Fruit fly (Drosophila melanogaster) whole organism, embryonic: Measurements from ENCODE around the gene Prp16.

Experiments
- Ada2b ChIP-seq: fragments of 200-800 bp; sonication (Bioruptor generic); IDR thresholded peaks from 2 replicates; pipeline ENCODE4 v1.3.6; 2022; ENCODE audit warnings: missing biosample characterization, missing genetic modification characterization
- B-H1 ChIP-seq: fragments of 200-800 bp; sonication (Bioruptor generic); IDR thresholded peaks from 3 replicates; pipeline ENCODE4 v1.3.6; 2022; ENCODE audit warnings: missing biosample characterization, missing genetic modification characterization
- CG1024 ChIP-seq: fragments of 200-800 bp; sonication (Bioruptor generic); IDR thresholded peaks from 2 replicates; pipeline ENCODE4 v1.3.6; 2022; ENCODE audit warnings: missing biosample characterization, missing genetic modification characterization
- CG10654 ChIP-seq: fragments of 200-800 bp; sonication (Bioruptor generic); optimal IDR thresholded peaks from 2 replicates; lab custom pipeline; 2016; ENCODE audit warnings: missing biosample characterization, missing genetic modification characterization
- CG10959 ChIP-seq: fragments of 200-800 bp; sonication (Bioruptor generic); IDR thresholded peaks from 2 replicates; pipeline ENCODE4 v1.3.6; 2022; ENCODE audit warnings: missing biosample characterization, missing genetic modification characterization
- CG12236 ChIP-seq: fragments of 200-800 bp; sonication (Bioruptor generic); optimal IDR thresholded peaks from 2 replicates; lab custom pipeline; 2016; ENCODE audit warnings: missing biosample characterization, missing genetic modification characterization
- CG12769 ChIP-seq: fragments of 200-800 bp; sonication (Bioruptor generic); optimal IDR thresholded peaks from 2 replicates; lab custom pipeline; 2019; ENCODE audit warnings: missing biosample characterization, mild to moderate bottlenecking, missing genetic modification characterization, moderate library complexity
- CG14441 ChIP-seq: fragments of 200-800 bp; sonication (Bioruptor generic); IDR thresholded peaks from 2 replicates; pipeline ENCODE4 v1.3.6; 2022; ENCODE audit warnings: missing biosample characterization, missing genetic modification characterization
- CG14965 ChIP-seq: fragments of 200-800 bp; sonication (Bioruptor generic); optimal IDR thresholded peaks from 2 replicates; lab custom pipeline; 2016; ENCODE audit warnings: missing biosample characterization, missing genetic modification characterization, borderline replicate concordance
- CG15073 ChIP-seq: fragments of 200-800 bp; sonication (Bioruptor generic); optimal IDR thresholded peaks from 2 replicates; lab custom pipeline; 2016; ENCODE audit warnings: missing biosample characterization, missing genetic modification characterization
- CG15479 ChIP-seq: fragments of 200-800 bp; sonication (Bioruptor generic); optimal IDR thresholded peaks from 3 replicates; lab custom pipeline; 2019; ENCODE audit warnings: missing biosample characterization, mild to moderate bottlenecking, missing genetic modification characterization, moderate library complexity
- CG15601 ChIP-seq: fragments of 200-800 bp; sonication (Bioruptor generic); optimal IDR thresholded peaks from 3 replicates; lab custom pipeline; 2019; ENCODE audit warnings: missing biosample characterization, mild to moderate bottlenecking, missing genetic modification characterization, moderate library complexity
- CG16813 ChIP-seq: fragments of 200-800 bp; sonication (Bioruptor generic); IDR thresholded peaks from 3 replicates; pipeline ENCODE4 v1.3.6; 2022; ENCODE audit warnings: missing biosample characterization, missing genetic modification characterization; ENCODE audit not compliant: partially characterized antibody
- CG17361 ChIP-seq: fragments of 200-800 bp; sonication (Bioruptor generic); IDR thresholded peaks from 3 replicates; pipeline ENCODE4 v1.3.6; 2022; ENCODE audit warnings: missing biosample characterization, missing genetic modification characterization
- CG17912 ChIP-seq: fragments of 200-800 bp; sonication (Bioruptor generic); optimal IDR thresholded peaks from 2 replicates; lab custom pipeline; 2018; ENCODE audit warnings: missing biosample characterization, mild to moderate bottlenecking, missing genetic modification characterization
- CG31441 ChIP-seq: fragments of 200-800 bp; sonication (Bioruptor generic); IDR thresholded peaks from 2 replicates; pipeline ENCODE4 v1.3.6; 2022; ENCODE audit warnings: missing biosample characterization, missing genetic modification characterization
- CG3847 ChIP-seq: fragments of 200-800 bp; sonication (Bioruptor generic); IDR thresholded peaks from 2 replicates; pipeline ENCODE4 v1.3.6; 2022; ENCODE audit warnings: missing biosample characterization, missing genetic modification characterization
- CG4404 ChIP-seq: fragments of 200-800 bp; sonication (Bioruptor generic); IDR thresholded peaks from 2 replicates; pipeline ENCODE4 v1.3.6; 2022; ENCODE audit warnings: missing biosample characterization, missing genetic modification characterization
- CG5245 ChIP-seq: fragments of 200-800 bp; sonication (Bioruptor generic); optimal IDR thresholded peaks from 3 replicates; lab custom pipeline; 2016; ENCODE audit warnings: missing biosample characterization, missing genetic modification characterization
- CG8478 ChIP-seq: fragments of >200 bp; optimal IDR thresholded peaks from 2 replicates; lab custom pipeline; 2018
- CG8765 ChIP-seq: fragments of 200-800 bp; sonication (Bioruptor generic); IDR thresholded peaks from 2 replicates; pipeline ENCODE4 v1.3.6; 2022; ENCODE audit warnings: missing biosample characterization, missing genetic modification characterization
- CG9876 ChIP-seq: fragments of 200-800 bp; sonication (Bioruptor generic); optimal IDR thresholded peaks from 2 replicates; lab custom pipeline; 2016; ENCODE audit warnings: missing biosample characterization, missing genetic modification characterization
- CTCF ChIP-seq: fragments of 200-800 bp; sonication (Bioruptor generic); optimal IDR thresholded peaks from 2 replicates; lab custom pipeline; 2017; ENCODE audit warnings: missing biosample characterization, mild to moderate bottlenecking, missing genetic modification characterization, moderate library complexity
- Chrac-16 ChIP-seq: fragments of 200-800 bp; sonication (Bioruptor generic); optimal IDR thresholded peaks from 3 replicates; lab custom pipeline; 2016; ENCODE audit warnings: missing biosample characterization, missing genetic modification characterization
- CoRest ChIP-seq: fragments of 200-800 bp; sonication (Bioruptor generic); optimal IDR thresholded peaks from 3 replicates; lab custom pipeline; 2018; ENCODE audit warnings: missing biosample characterization, mild to moderate bottlenecking, missing genetic modification characterization, moderate library complexity
- D19A ChIP-seq: fragments of 200-800 bp; optimal IDR thresholded peaks from 3 replicates; lab custom pipeline; 2019; ENCODE audit warnings: missing biosample characterization, mild to moderate bottlenecking, missing genetic modification characterization, moderate library complexity
- Dip3 ChIP-seq: fragments of 200-800 bp; sonication (Bioruptor generic); optimal IDR thresholded peaks from 3 replicates; lab custom pipeline; 2016; ENCODE audit warnings: missing biosample characterization, missing genetic modification characterization
- Doc3 ChIP-seq: fragments of 200-800 bp; sonication (Bioruptor generic); IDR thresholded peaks from 3 replicates; pipeline ENCODE4 v1.3.6; 2022; ENCODE audit warnings: missing biosample characterization, missing genetic modification characterization; ENCODE audit not compliant: partially characterized antibody
- Hand ChIP-seq: fragments of 200-800 bp; sonication (Bioruptor generic); optimal IDR thresholded peaks from 2 replicates; lab custom pipeline; 2017; ENCODE audit warnings: mild to moderate bottlenecking, missing biosample characterization, missing genetic modification reagents, missing genetic modification characterization
- HmgZ ChIP-seq: fragments of 200-800 bp; sonication (Bioruptor generic); optimal IDR thresholded peaks from 2 replicates; lab custom pipeline; 2018; ENCODE audit warnings: missing biosample characterization, mild to moderate bottlenecking, missing genetic modification characterization
- Hmx ChIP-seq: fragments of 200-800 bp; sonication (Bioruptor generic); optimal IDR thresholded peaks from 2 replicates; lab custom pipeline; 2016; ENCODE audit warnings: missing biosample characterization, missing genetic modification characterization
- PHDP ChIP-seq: fragments of 200-800 bp; sonication (Bioruptor generic); optimal IDR thresholded peaks from 3 replicates; lab custom pipeline; 2018; ENCODE audit warnings: missing biosample characterization, mild to moderate bottlenecking, missing genetic modification characterization, moderate library complexity
- Scr ChIP-seq: fragments of 200-800 bp; sonication (Bioruptor generic); IDR thresholded peaks from 2 replicates; pipeline ENCODE4 v1.3.6; 2022; ENCODE audit warnings: missing biosample characterization, missing genetic modification characterization; ENCODE audit not compliant: partially characterized antibody
- Side ChIP-seq: fragments of 200-800 bp; sonication (Bioruptor generic); optimal IDR thresholded peaks from 2 replicates; lab custom pipeline; 2016; ENCODE audit warnings: missing biosample characterization, missing genetic modification characterization
- Sox100B ChIP-seq: fragments of 200-800 bp; sonication (Bioruptor generic); optimal IDR thresholded peaks from 3 replicates; lab custom pipeline; 2018; ENCODE audit warnings: missing biosample characterization, mild to moderate bottlenecking, missing genetic modification characterization
- Taf1 ChIP-seq: fragments of 200-800 bp; sonication (Bioruptor generic); IDR thresholded peaks from 2 replicates; pipeline ENCODE4 v1.3.6; 2022; ENCODE audit warnings: missing biosample characterization, missing genetic modification characterization
- bcd ChIP-seq: fragments of 200-800 bp; sonication (Bioruptor generic); optimal IDR thresholded peaks from 2 replicates; lab custom pipeline; 2017; ENCODE audit warnings: missing biosample characterization, mild to moderate bottlenecking, missing genetic modification characterization
- ci ChIP-seq: fragments of 200-800 bp; sonication (Bioruptor generic); IDR thresholded peaks from 3 replicates; pipeline ENCODE4 v1.3.6; 2022; ENCODE audit warnings: missing biosample characterization, missing genetic modification characterization
- ems ChIP-seq: fragments of 200-800 bp; sonication (Bioruptor generic); optimal IDR thresholded peaks from 3 replicates; lab custom pipeline; 2016; ENCODE audit warnings: missing biosample characterization, missing genetic modification characterization
- exex ChIP-seq: fragments of 200-800 bp; sonication (Bioruptor generic); optimal IDR thresholded peaks from 4 replicates; lab custom pipeline; 2018; ENCODE audit warnings: missing biosample characterization, mild to moderate bottlenecking, missing genetic modification characterization, moderate library complexity
- fd96Cb ChIP-seq: fragments of 200-800 bp; sonication (Bioruptor generic); optimal IDR thresholded peaks from 2 replicates; lab custom pipeline; 2018; ENCODE audit warnings: missing biosample characterization, mild to moderate bottlenecking, missing genetic modification characterization, moderate library complexity
- hb ChIP-seq: fragments of 200-800 bp; sonication (Bioruptor generic); IDR thresholded peaks from 3 replicates; pipeline ENCODE4 v1.3.6; 2022; ENCODE audit warnings: missing biosample characterization, missing genetic modification characterization; ENCODE audit not compliant: partially characterized antibody
- lab ChIP-seq: fragments of 200-800 bp; sonication (Bioruptor generic); optimal IDR thresholded peaks from 3 replicates; lab custom pipeline; 2017; ENCODE audit warnings: missing biosample characterization, missing genetic modification characterization, mild to moderate bottlenecking, moderate library complexity, missing genetic modification reagents
- nerfin-1 ChIP-seq: fragments of 200-800 bp; sonication (Bioruptor generic); optimal IDR thresholded peaks from 3 replicates; lab custom pipeline; 2019; ENCODE audit warnings: missing biosample characterization, mild to moderate bottlenecking, missing genetic modification characterization, moderate library complexity
- peb ChIP-seq: fragments of 200-800 bp; sonication (Bioruptor generic); IDR thresholded peaks from 2 replicates; pipeline ENCODE4 v1.3.6; 2022; ENCODE audit warnings: missing biosample characterization, missing genetic modification characterization
- sc ChIP-seq, 3 experiments: fragments of >200 bp in 2 of 3; fragments of 200-800 bp in 1 of 3; sonication (Bioruptor generic) in 1 of 3; optimal IDR thresholded peaks; 2 replicates in 2 of 3; 3 replicates in 1 of 3; lab custom pipeline; 2017; ENCODE audit warnings: mild to moderate bottlenecking in 1 of 3, missing biosample characterization in 1 of 3, missing genetic modification characterization in 1 of 3, missing genetic modification reagents in 1 of 3
- sens ChIP-seq: fragments of 200-800 bp; sonication (Bioruptor generic); peaks from one replicate; lab custom pipeline; 2016; ENCODE audit warnings: missing biosample characterization, missing genetic modification characterization
- slbo ChIP-seq: fragments of 200-800 bp; sonication (Bioruptor generic); IDR thresholded peaks from 2 replicates; pipeline ENCODE4 v1.3.6; 2022; ENCODE audit warnings: missing biosample characterization, missing genetic modification characterization
- vnd ChIP-seq: fragments of 200-800 bp; sonication (Bioruptor generic); IDR thresholded peaks from 3 replicates; pipeline ENCODE4 v1.3.6; 2022; ENCODE audit warnings: missing biosample characterization, missing genetic modification characterization; ENCODE audit not compliant: partially characterized antibody
- wek ChIP-seq: fragments of 200-800 bp; sonication (Bioruptor generic); optimal IDR thresholded peaks from 3 replicates; lab custom pipeline; 2018; ENCODE audit warnings: missing biosample characterization, mild to moderate bottlenecking, missing genetic modification characterization, moderate library complexity

Prp16 gene

dm6 chrX:14247035-14247786 lies 46.0 kb downstream of the Prp16 start, which contains the start of gene mud (continued):
- TF ChIP-seq hb = peak; percentile 77
- TF ChIP-seq CG16813 = peak; percentile 79
- peak; percentile 10 for TF ChIP-seq HmgZ (tag; lab: Kevin White, UChicago)
- TF ChIP-seq CG31441 (GFP tag; lab: Robert Waterston, UW) = no peak
- TF ChIP-seq sens (GFP tag; lab: Kevin White, UChicago) = peak; percentile 57
- TF ChIP-seq Scr (GFP tag; lab: Robert Waterston, UW) = peak; percentile 71
- 0 out of 2 replicates have a peak, but pooled peaks have one; percentile 21 for TF ChIP-seq peb (GFP tag; lab: Robert Waterston, UW)
- no peak for TF ChIP-seq ems (GFP tag; lab: Kevin White, UChicago)
- TF ChIP-seq sc (optimal IDR thresholded peaks at IDR 0.05; lab: Kevin White, UChicago) = no peak
- TF ChIP-seq sc (GFP tag; optimal IDR thresholded peaks at IDR 0.05; lab: Kevin White, UChicago) = peak; percentile 5
- peak; percentile 12 for TF ChIP-seq CG15601 (tag; lab: Kevin White, UChicago)
- peak; percentile 46; the same call in 1 of the 2 replicates for TF ChIP-seq CG1024 (GFP tag; lab: Robert Waterston, UW)
- TF ChIP-seq CG4404 = peak; percentile 31; the same call in 1 of the 2 replicates
- no peak for TF ChIP-seq CG8765
- TF ChIP-seq fd96Cb (tag; lab: Kevin White, UChicago) = no peak
- TF ChIP-seq CG12769 (tag; lab: Kevin White, UChicago) = no peak
- TF ChIP-seq ci = no peak
- no peak for TF ChIP-seq nerfin-1
- TF ChIP-seq CG17912 (GFP tag; lab: Kevin White, UChicago) = no peak
- TF ChIP-seq B-H1 = peak; percentile 27; the same call in 2 of the 3 replicates
- no peak for TF ChIP-seq Ada2b (GFP tag; lab: Robert Waterston, UW)
- peak; percentile 54 for TF ChIP-seq CoRest (tag; lab: Kevin White, UChicago)
- no peak for TF ChIP-seq CG5245
- TF ChIP-seq wek (GFP tag; lab: Kevin White, UChicago) = peak; percentile 54
- no peak; the same call in 2 of the 3 replicates for TF ChIP-seq CG17361 (GFP tag; lab: Robert Waterston, UW)
- no peak for TF ChIP-seq Dip3 (GFP tag; lab: Kevin White, UChicago)
- TF ChIP-seq CTCF = peak; percentile 91
- TF ChIP-seq CG9876 = no peak
- no peak for TF ChIP-seq Hmx (GFP tag; lab: Kevin White, UChicago)
- no peak for TF ChIP-seq CG3847 (GFP tag; lab: Robert Waterston, UW)
- TF ChIP-seq D19A = no peak
- TF ChIP-seq Taf1 (GFP tag; lab: Robert Waterston, UW) = no peak
- no peak for TF ChIP-seq Side (GFP tag; lab: Kevin White, UChicago)
- no peak for TF ChIP-seq Sox100B (GFP tag; lab: Kevin White, UChicago)
- TF ChIP-seq Chrac-16 (GFP tag; lab: Kevin White, UChicago) = no peak
- TF ChIP-seq CG14965 = no peak
- no peak for TF ChIP-seq CG10959 (GFP tag; lab: Robert Waterston, UW)
- TF ChIP-seq Doc3 (GFP tag; lab: Robert Waterston, UW) = peak; percentile 45; the same call in 1 of the 3 replicates
- no peak for TF ChIP-seq CG15073 (GFP tag; lab: Kevin White, UChicago)
- peak; percentile 4 for TF ChIP-seq lab (GFP tag; lab: Kevin White, UChicago)
- no peak for TF ChIP-seq CG10654 (GFP tag; lab: Kevin White, UChicago)
- no peak for TF ChIP-seq CG15479
- no peak for TF ChIP-seq exex
- TF ChIP-seq Hand (GFP tag; lab: Kevin White, UChicago) = no peak
- TF ChIP-seq vnd (GFP tag; lab: Robert Waterston, UW) = peak; percentile 74
- TF ChIP-seq CG8478 (lab: Kevin White, UChicago) = no peak
- no peak for TF ChIP-seq PHDP (tag; lab: Kevin White, UChicago)
- TF ChIP-seq bcd (GFP tag; lab: Kevin White, UChicago) = peak; percentile 29
- TF ChIP-seq CG12236 = no peak
- peak; percentile 50; the same call in 1 of the 2 replicates for TF ChIP-seq CG14441
- TF ChIP-seq slbo = peak; percentile 45
